Worm (Caenorhabditis elegans) whole organism, dauer: Measurements from ENCODE around the gene F49F1.17.

Experiments
- unc-62 ChIP-seq: sonication (generic microtip); optimal IDR thresholded peaks from 2 replicates; lab custom pipeline; 2017; ENCODE audit warnings: missing biosample characterization, missing genetic modification reagents, missing genetic modification characterization

F49F1.17 gene

DNA sequence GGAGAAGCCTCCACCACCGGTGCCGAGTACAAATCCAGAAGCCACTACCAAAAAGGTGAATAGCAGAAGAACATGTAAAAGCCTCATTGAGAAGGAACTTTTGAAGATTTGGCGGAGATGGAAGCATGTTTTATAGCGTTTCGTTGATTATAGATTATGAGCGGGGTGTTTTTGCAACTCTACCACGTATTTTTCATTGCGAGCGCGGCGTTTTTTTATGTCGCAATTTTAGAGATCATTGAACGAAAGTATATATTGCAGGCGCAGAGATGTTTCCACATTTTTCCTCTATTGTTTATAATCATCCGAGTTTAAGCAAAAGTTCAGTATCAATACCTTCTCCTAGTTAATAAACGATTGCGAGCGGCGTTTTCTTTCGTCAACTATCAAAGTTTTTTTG lies at the start of gene F49F1.17:
TSS of gene F49F1.17 (minus strand) at position 101 of the 400 bp plus-strand sequence.
- TF ChIP-seq unc-62 (GFP tag; lab: Kevin White, UChicago): no peak

DNA sequence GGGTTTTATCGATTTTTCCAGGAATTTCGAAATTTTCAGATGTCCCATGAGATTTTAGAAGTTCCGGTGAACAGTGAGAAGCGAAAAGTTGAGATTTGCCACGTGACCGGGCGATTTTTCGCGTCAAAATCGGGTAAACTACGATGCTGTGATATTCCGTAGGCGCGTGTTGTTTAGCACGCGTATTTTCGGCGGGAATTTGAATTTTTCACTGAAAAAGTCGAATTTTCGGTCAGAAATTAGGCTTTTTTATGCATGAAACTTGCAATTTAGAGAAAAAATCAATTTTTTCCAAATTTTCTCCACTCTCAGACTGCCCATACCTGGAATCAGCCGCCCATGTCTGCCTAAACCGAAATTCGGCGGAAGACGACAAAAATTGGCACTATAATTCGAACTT lies 42.8 kb upstream of the F49F1.17 start, which contains the start of gene tsen-34:
TSS of gene tsen-34 (plus strand) at position 34 of the 400 bp plus-strand sequence.
- TF ChIP-seq unc-62 (GFP tag; lab: Kevin White, UChicago): no peak

DNA sequence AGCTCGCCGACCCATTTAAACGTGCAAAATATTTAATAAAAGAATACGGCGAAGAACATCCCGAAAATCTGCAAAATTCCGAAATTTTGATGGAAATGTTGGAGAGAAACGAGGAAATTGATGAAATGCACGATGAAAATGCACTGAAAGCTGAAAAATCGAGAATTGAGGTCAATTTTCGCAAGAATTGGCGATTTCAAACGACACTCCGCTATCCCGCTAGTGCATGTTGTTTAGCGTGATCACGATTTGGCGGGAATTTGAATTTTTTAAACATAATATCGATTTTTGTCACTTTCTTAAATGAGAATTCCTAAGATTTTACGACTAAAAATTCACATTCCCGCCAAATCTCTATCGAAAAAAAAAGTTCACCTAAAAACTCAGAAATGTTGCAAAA lies 41.9 kb upstream of the F49F1.17 start:
- no peak for TF ChIP-seq unc-62 (GFP tag; lab: Kevin White, UChicago)

DNA sequence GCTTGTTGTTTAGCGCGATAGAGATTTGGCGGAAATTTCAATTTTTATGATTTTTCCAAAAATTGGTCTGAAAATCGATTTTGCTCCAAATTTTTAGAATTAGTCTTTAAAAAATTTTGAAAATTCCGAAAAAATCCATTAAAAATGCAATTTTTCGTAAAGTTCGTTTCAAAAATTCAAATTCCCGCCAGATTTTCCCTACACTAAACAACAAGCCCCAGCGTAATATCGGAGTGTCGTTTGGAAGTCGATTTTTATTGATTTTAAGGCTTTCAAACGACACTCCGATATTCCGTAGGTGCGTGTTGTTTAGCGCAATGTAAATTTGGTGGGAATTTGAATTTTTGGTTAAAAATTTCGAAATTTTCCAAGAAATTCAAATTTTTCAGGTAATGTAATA lies 41.0 kb upstream of the F49F1.17 start:
- TF ChIP-seq unc-62 (GFP tag; lab: Kevin White, UChicago): no peak

DNA sequence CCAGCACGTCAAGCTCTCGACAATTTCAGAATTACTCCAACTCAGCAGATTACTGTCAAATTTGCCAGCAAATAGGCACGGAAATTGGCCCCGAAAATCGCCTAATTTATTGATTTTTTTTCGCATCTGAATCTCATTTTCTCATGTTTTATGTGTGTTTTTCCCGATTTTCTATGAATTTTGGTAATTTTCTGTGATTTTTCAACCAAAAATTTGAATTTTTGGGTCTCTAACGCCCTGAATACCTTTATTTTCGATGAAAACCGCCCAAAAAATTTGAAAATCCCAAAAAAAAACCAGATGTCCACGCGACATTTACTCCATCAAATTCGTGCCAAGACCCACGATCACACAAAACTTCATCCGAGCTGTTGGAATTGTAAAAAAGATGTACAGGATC lies 40.4 kb upstream of the F49F1.17 start, which contains the start of gene dnj-15:
TSS of gene dnj-15 (plus strand) at position 301 of the 400 bp plus-strand sequence.
- TF ChIP-seq unc-62 (GFP tag; lab: Kevin White, UChicago): no peak

DNA sequence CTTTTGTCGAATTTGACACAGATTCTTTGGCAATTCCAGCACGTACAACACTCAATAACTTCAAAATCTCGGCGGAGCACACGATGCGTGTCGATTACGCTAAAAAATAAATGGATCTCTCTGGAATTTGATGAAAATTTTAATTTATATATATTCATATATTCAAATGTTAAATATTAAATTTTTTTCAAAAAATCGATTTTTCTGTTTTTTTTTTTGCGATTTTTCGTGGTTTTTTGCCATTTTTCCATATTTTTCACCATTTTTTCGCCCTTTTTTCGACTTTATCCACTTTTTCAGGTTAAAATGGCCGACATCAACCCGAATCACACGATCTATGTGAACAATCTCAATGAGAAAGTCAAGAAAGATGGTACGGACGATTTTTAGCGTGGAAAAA lies 38.1 kb upstream of the F49F1.17 start, which contains the start of gene rnp-3:
TSS of gene rnp-3 (plus strand) at position 301 of the 400 bp plus-strand sequence.
- no peak for TF ChIP-seq unc-62 (GFP tag; lab: Kevin White, UChicago)

DNA sequence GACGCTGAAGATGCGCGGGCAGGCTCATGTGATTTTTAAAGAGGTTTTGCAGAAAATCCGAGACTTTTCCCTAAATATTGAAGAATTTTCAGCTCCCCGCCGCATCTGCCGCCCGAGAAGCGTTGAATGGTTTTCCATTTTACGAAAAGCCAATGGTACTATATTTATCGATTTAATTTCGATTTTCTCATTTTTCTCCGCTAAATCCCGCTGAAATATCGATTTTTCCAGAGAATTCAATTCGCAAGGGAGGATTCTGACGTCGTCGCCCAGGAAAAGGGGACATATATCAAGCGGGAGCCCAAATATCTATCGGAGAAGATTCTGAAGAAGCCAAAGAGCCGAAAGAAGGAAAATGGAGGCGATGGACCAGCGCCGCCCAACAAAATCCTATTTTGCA lies 36.6 kb upstream of the F49F1.17 start:
- no peak for TF ChIP-seq unc-62 (GFP tag; lab: Kevin White, UChicago)

DNA sequence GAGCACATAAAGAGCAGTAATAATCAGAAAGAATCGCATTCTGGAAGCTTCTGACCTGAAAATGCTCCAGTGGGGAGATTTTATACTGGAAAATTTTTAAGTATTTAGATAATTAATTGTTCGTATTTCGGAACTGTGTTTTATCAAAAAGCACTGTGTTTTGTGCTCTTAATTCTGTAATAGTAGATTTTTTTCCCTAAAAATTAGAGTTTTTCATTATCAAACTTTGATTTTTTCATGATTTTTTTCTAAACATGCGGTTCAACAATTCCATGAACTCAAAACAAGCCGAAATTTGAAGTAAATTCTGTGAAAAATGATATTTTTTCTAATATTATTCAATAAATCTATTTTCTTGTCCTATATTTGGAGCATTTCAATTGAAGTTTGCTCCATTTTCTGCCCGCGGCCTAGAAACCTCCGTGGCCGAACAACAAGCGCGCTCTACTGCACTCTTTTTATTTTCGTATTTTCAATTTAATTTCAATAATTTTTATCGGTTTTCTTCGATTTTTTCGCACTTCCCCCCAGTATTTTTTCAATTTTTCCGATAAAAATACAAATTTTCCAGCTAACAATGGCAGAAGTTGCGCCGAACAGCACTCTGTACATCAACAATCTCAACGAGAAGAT lies 36.0 kb upstream of the F49F1.17 start, which contains the start of the genes K08D10.13 and rnp-2:
TSS of gene K08D10.13 (minus strand) at position 51 of the 633 bp plus-strand sequence.
TSS of gene rnp-2 (plus strand) at position 546 of the 633 bp plus-strand sequence.
- TF ChIP-seq unc-62 (GFP tag; lab: Kevin White, UChicago): no peak

DNA sequence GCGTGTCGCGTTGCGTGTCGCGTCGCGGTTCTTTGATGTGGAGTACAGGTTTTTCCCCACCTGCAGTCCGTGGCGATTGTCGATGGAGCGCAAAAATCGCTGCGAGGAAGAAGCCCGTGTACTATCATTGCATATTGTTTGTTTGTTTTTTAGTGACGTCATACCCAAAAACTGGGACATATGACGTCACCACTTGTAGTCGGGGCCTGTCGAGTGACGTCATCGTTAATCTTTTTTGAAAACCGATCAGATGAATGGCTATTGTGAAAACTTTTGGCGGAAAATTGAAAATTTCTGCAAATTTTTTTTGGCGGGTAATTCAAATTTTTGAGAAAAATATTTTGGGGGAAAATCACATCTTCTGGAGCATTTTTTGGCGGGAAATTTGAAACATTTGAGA lies 31.7 kb upstream of the F49F1.17 start:
- no peak for TF ChIP-seq unc-62 (GFP tag; lab: Kevin White, UChicago)

DNA sequence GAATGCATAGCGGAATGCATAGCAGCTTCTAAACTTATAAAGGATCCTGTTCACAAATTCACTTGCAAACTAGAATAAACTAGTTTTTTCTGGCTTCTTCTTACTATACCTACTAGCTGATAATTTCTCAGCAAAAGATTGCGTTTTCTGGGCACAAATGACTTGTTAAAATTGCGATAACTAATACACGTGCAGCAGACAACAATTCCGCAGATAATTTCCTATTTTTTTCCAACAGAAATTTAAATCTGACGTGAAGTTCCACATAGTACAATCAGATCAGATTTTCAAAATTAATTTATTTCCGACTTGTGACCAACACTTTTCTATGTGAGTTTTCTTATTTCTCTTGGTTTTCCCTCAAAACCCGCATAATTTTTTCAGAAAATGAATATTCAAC lies 28.7 kb upstream of the F49F1.17 start, which contains the start of gene scrm-8:
TSS of gene scrm-8 (plus strand) at position 301 of the 400 bp plus-strand sequence.
- no peak for TF ChIP-seq unc-62 (GFP tag; lab: Kevin White, UChicago)

DNA sequence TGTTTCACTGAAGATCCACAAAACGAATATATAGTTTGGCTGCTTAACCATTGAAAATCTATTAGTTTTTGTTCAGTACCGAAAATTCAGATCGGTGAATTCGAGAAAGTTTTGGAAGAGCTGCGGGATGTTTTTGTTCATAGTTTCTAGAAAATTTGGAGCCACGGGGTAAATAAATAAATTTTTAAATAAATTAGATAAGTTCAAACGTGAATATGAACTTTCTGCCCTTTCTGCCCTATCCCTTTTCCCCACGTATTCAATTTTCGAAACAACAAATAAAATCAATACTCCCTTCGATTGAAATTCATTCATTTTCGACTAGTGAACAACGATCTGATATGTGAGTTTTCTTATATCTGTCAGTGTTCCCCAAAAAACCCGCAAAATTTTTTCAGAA lies 26.5 kb upstream of the F49F1.17 start, which contains the start of gene scrm-5:
TSS of gene scrm-5 (plus strand) at position 301 of the 400 bp plus-strand sequence.
- TF ChIP-seq unc-62 (GFP tag; lab: Kevin White, UChicago): no peak

DNA sequence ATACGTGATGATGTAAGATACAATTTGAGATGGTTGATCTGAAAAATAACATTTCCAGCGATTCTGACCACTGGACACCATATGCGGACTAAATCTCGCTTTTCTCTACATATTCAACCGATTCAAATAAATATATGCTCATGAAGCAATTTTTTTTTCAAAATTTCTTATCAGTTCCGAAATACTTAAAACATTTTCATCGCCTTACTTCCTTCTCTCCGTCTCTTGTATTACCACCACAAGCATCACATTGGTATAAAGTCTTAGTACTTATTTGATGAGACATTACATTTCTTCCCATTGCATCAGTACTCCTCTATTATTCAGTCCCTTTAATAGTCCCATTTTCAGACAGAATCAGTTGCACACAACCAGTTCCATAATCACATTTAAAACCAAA lies 19.0 kb upstream of the F49F1.17 start, which contains the start of gene K08D10.14:
TSS of gene K08D10.14 (plus strand) at position 301 of the 400 bp plus-strand sequence.
- TF ChIP-seq unc-62 (GFP tag; lab: Kevin White, UChicago): no peak

DNA sequence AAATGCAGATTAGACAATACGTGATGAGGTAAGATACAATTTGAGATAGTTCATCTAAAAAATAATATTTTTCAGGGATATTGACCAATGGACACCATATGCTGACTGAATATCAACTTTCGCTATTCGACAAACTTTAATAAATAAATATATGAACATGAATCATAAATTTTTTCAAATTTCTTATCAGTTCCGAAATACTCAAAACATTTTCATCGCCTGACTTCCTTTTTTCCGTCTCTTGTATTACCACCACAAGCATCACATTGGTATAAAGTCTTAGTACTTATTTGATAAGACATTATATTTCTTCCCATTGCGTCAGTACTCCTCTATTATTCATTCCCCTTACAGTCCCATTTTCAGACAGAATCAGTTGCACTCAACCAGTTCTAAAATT lies 16.5 kb upstream of the F49F1.17 start, which contains the start of the genes K08D10.10 and R07C12.1:
TSS of gene K08D10.10 (plus strand) at position 93 of the 400 bp plus-strand sequence.
TSS of gene R07C12.1 (plus strand) at position 314 of the 400 bp plus-strand sequence.
- TF ChIP-seq unc-62 (GFP tag; lab: Kevin White, UChicago): no peak

DNA sequence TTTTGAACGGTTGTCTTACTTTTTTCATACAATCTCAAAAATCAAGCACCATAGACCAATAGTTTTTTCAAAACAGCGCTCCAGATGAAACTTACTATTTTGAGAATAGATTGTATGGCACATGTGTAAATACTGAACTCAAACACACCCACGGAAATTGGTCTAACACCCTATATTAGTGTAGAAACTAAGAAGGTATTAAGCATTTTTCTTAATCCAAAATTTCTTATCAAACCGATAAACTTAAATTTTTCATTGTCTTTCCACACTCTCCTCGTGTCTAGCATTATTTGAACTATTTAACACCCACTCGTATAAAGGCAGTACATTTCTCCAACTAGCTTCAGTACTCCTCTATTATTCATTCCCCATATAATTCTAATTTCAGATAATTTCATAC lies 14.5 kb upstream of the F49F1.17 start:
- no peak for TF ChIP-seq unc-62 (GFP tag; lab: Kevin White, UChicago)

DNA sequence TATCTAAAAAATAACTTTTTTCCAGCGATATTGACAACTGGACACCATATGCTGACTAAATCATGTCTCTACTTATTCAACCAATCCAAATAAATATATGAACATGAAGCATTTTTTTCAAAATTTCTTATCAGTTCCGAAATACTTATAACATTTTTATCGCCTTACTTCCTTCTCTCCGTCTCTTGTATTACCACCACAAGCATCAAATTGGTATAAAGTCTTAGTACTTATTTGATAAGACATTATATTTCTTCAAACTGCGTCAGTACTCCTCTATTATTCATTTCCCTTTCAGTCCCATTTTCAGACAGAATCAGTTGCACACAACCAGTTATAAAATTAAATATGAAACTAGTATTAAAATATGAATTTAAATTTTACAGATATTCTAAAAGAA lies 12.2 kb upstream of the F49F1.17 start:
- no peak for TF ChIP-seq unc-62 (GFP tag; lab: Kevin White, UChicago)

DNA sequence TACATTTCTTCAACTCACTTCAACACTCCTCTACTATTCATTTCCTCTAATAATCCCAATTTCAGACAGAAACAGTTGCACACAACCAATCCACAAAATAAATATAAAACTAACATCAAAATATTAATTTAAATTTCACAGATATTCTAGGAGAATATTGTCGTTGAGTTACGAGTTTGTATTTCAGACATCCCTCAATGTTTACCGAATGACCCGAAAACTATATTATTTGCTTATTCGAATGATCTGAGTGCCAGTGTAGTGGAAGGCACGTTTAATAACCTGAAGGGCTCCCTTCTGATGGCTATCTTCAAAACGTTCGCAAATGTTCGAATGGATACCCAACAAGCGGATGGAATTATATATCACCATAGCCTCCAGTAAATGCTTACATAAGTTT lies 9.1 kb upstream of the F49F1.17 start, which contains the start of gene R07C12.3:
TSS of gene R07C12.3 (plus strand) at position 301 of the 400 bp plus-strand sequence.
- no peak for TF ChIP-seq unc-62 (GFP tag; lab: Kevin White, UChicago)
